Worm (Caenorhabditis elegans) whole organism, L1 larva: ENCODE data around the gene Y70G10A.4.

Experiments used
- C04F5.9 ChIP-seq: sonication (generic microtip); optimal IDR thresholded peaks from 2 replicates; lab custom pipeline; 2016; ENCODE audit warnings: missing genetic modification characterization, missing compliant biosample characterization
- C16A3.4 ChIP-seq: fragments of 150-350 bp; optimal IDR thresholded peaks from 2 replicates; lab custom pipeline; 2014; ENCODE audit warnings: missing biosample characterization, missing genetic modification characterization
- F16B12.6 ChIP-seq: fragments of 150-350 bp; optimal IDR thresholded peaks from 2 replicates; lab custom pipeline; 2014; ENCODE audit warnings: missing biosample characterization, missing genetic modification characterization
- aha-1 ChIP-seq: fragments of 150-350 bp; optimal IDR thresholded peaks from 2 replicates; lab custom pipeline; 2014; ENCODE audit warnings: missing biosample characterization, missing genetic modification characterization
- ama-1 ChIP-seq: fragments of 150-350 bp; optimal IDR thresholded peaks from 2 replicates; lab custom pipeline; 2014
- blmp-1 ChIP-seq: fragments of 150-350 bp; optimal IDR thresholded peaks from 2 replicates; lab custom pipeline; 2014; ENCODE audit warnings: missing biosample characterization, missing genetic modification characterization
- ceh-82 ChIP-seq, 3 experiments: fragments of 150-350 bp in 1 of 3; sonication (generic microtip) in 2 of 3; optimal IDR thresholded peaks; 2 replicates each; lab custom pipeline; 2014 to 2017; ENCODE audit warnings: missing biosample characterization in 3 of 3, missing genetic modification characterization in 3 of 3
- efl-3 ChIP-seq: fragments of 200-800 bp; sonication (Bioruptor generic); optimal IDR thresholded peaks from 2 replicates; lab custom pipeline; 2018; ENCODE audit warnings: mild to moderate bottlenecking, missing genetic modification characterization, missing compliant biosample characterization
- egl-13 ChIP-seq: sonication (generic microtip); optimal IDR thresholded peaks from 2 replicates; lab custom pipeline; 2016; ENCODE audit warnings: missing genotype, missing genetic modification reagents, missing genetic modification characterization, missing compliant biosample characterization
- egl-27 ChIP-seq, 2 experiments: fragments of 150-350 bp in 1 of 2; sonication (generic microtip); optimal IDR thresholded peaks; 3 replicates each; lab custom pipeline; 2017 to 2018; ENCODE audit warnings: missing biosample characterization in 2 of 2, missing genetic modification characterization in 2 of 2, missing genetic modification reagents in 2 of 2
- elt-3 ChIP-seq, 6 experiments: fragments of 150-350 bp in 1 of 6; sonication (generic microtip); optimal IDR thresholded peaks; 2 replicates each; lab custom pipeline; 2017 to 2018; ENCODE audit warnings: missing biosample characterization in 6 of 6, missing genetic modification characterization in 6 of 6, inconsistent platforms in 1 of 6
- ets-5 ChIP-seq: fragments of 200-800 bp; sonication (Bioruptor generic); IDR thresholded peaks from 2 replicates; pipeline ENCODE4 v1.3.6; 2022; ENCODE audit warnings: missing genetic modification characterization, missing compliant biosample characterization
- fkh-10 ChIP-seq: sonication (generic microtip); optimal IDR thresholded peaks from 2 replicates; lab custom pipeline; 2017; ENCODE audit warnings: missing biosample characterization, missing genetic modification reagents, missing genetic modification characterization
- fkh-8 ChIP-seq: sonication (generic microtip); optimal IDR thresholded peaks from 2 replicates; lab custom pipeline; 2016; ENCODE audit warnings: mild to moderate bottlenecking, missing genetic modification characterization, missing compliant biosample characterization
- fos-1 ChIP-seq: fragments of 150-350 bp; optimal IDR thresholded peaks from 2 replicates; lab custom pipeline; 2014; ENCODE audit warnings: missing biosample characterization, missing genetic modification characterization
- hlh-4 ChIP-seq: sonication (generic microtip); optimal IDR thresholded peaks from 2 replicates; lab custom pipeline; 2016; ENCODE audit warnings: mild to moderate bottlenecking, missing genetic modification characterization, missing compliant biosample characterization
- hpl-2 ChIP-seq: fragments of 150-350 bp; optimal IDR thresholded peaks from 2 replicates; lab custom pipeline; 2014; ENCODE audit warnings: missing biosample characterization, missing genetic modification reagents, missing genetic modification characterization
- lin-14 ChIP-seq: fragments of 200-800 bp; sonication (Bioruptor generic); optimal IDR thresholded peaks from 2 replicates; lab custom pipeline; 2018; ENCODE audit warnings: mild to moderate bottlenecking, missing genetic modification characterization, moderate library complexity, missing compliant biosample characterization
- lin-35 ChIP-seq, 2 experiments: fragments of 150-350 bp; optimal IDR thresholded peaks; 2 replicates each; lab custom pipeline; 2014; ENCODE audit warnings: missing biosample characterization in 2 of 2, missing genetic modification characterization in 2 of 2, missing genetic modification reagents in 2 of 2
- lir-3 ChIP-seq: sonication (generic microtip); optimal IDR thresholded peaks from 2 replicates; lab custom pipeline; 2016; ENCODE audit warnings: mild to moderate bottlenecking, missing genetic modification characterization, moderate library complexity, missing compliant biosample characterization; ENCODE audit not compliant: poor library complexity
- mab-9 ChIP-seq: fragments of 200-800 bp; sonication (Bioruptor generic); IDR thresholded peaks from 2 replicates; pipeline ENCODE4 v1.3.6; 2022; ENCODE audit warnings: missing genetic modification reagents, missing genetic modification characterization, missing compliant biosample characterization
- nhr-11 ChIP-seq: fragments of 150-350 bp; optimal IDR thresholded peaks from 2 replicates; lab custom pipeline; 2014; ENCODE audit warnings: missing biosample characterization, missing genetic modification characterization
- nhr-20 ChIP-seq: sonication (generic microtip); optimal IDR thresholded peaks from 2 replicates; lab custom pipeline; 2016; ENCODE audit warnings: mild to moderate bottlenecking, missing genetic modification characterization, missing compliant biosample characterization
- nhr-28 ChIP-seq: fragments of 150-350 bp; optimal IDR thresholded peaks from 2 replicates; lab custom pipeline; 2014; ENCODE audit warnings: missing biosample characterization, missing genetic modification characterization
- nhr-71 ChIP-seq: sonication (generic microtip); optimal IDR thresholded peaks from 2 replicates; lab custom pipeline; 2016; ENCODE audit warnings: mild to moderate bottlenecking, missing genetic modification characterization, moderate library complexity, missing compliant biosample characterization
- nhr-77 ChIP-seq: fragments of 150-350 bp; optimal IDR thresholded peaks from 2 replicates; lab custom pipeline; 2014; ENCODE audit warnings: missing biosample characterization, missing genetic modification characterization
- nhr-84 ChIP-seq: sonication (generic microtip); optimal IDR thresholded peaks from 2 replicates; lab custom pipeline; 2017; ENCODE audit warnings: missing biosample characterization, missing genetic modification characterization
- nhr-85 ChIP-seq: sonication (generic microtip); peaks from one replicate; lab custom pipeline; 2016; ENCODE audit warnings: missing genetic modification characterization, inconsistent platforms, missing compliant biosample characterization
- nhr-90 ChIP-seq: sonication (generic microtip); optimal IDR thresholded peaks from 2 replicates; lab custom pipeline; 2016; ENCODE audit warnings: mild to moderate bottlenecking, missing genetic modification characterization, missing compliant biosample characterization; ENCODE audit not compliant: poor library complexity
- pag-3 ChIP-seq: sonication (generic microtip); optimal IDR thresholded peaks from 2 replicates; lab custom pipeline; 2017; ENCODE audit warnings: missing genetic modification characterization, mild to moderate bottlenecking, missing compliant biosample characterization, antibody characterized with exemption, borderline replicate concordance; ENCODE audit not compliant: insufficient read depth
- pax-3 ChIP-seq: fragments of 200-800 bp; sonication (Bioruptor generic); optimal IDR thresholded peaks from 2 replicates; lab custom pipeline; 2018; ENCODE audit warnings: mild to moderate bottlenecking, missing genetic modification characterization, moderate library complexity, missing compliant biosample characterization
- rnt-1 ChIP-seq: sonication (generic microtip); optimal IDR thresholded peaks from 2 replicates; lab custom pipeline; 2016; ENCODE audit warnings: mild to moderate bottlenecking, missing genetic modification characterization, moderate library complexity, missing compliant biosample characterization
- snpc-4 ChIP-seq: fragments of 150-350 bp; optimal IDR thresholded peaks from 2 replicates; lab custom pipeline; 2014; ENCODE audit warnings: missing biosample characterization, missing genetic modification characterization
- snu-23 ChIP-seq: sonication (generic microtip); optimal IDR thresholded peaks from 2 replicates; lab custom pipeline; 2016; ENCODE audit warnings: missing genetic modification characterization, missing compliant biosample characterization
- sox-4 ChIP-seq: sonication (generic microtip); optimal IDR thresholded peaks from 2 replicates; lab custom pipeline; 2016; ENCODE audit warnings: missing genetic modification characterization, missing compliant biosample characterization
- sup-37 ChIP-seq: fragments of 200-800 bp; sonication (Bioruptor generic); optimal IDR thresholded peaks from 2 replicates; lab custom pipeline; 2018; ENCODE audit warnings: mild to moderate bottlenecking, missing genetic modification characterization, missing compliant biosample characterization
- tbx-2 ChIP-seq: sonication (generic microtip); optimal IDR thresholded peaks from 2 replicates; lab custom pipeline; 2016; ENCODE audit warnings: missing genetic modification characterization, missing compliant biosample characterization
- unc-130 ChIP-seq: fragments of 150-350 bp; optimal IDR thresholded peaks from 2 replicates; lab custom pipeline; 2017; ENCODE audit warnings: missing biosample characterization, missing genetic modification characterization, inconsistent platforms
- unc-98 ChIP-seq: fragments of 200-800 bp; sonication (Bioruptor generic); IDR thresholded peaks from 2 replicates; pipeline ENCODE4 v1.3.6; 2022; ENCODE audit warnings: missing genetic modification characterization, missing compliant biosample characterization
- zag-1 ChIP-seq: fragments of 150-350 bp; optimal IDR thresholded peaks from 2 replicates; lab custom pipeline; 2014; ENCODE audit warnings: missing biosample characterization, missing genetic modification characterization
- ztf-11 ChIP-seq, 2 experiments: sonication (generic microtip); optimal IDR thresholded peaks; 2 replicates each; lab custom pipeline; 2016 to 2017; ENCODE audit warnings: missing genetic modification characterization in 2 of 2, missing biosample characterization in 1 of 2, missing compliant biosample characterization in 1 of 2
- ztf-4 ChIP-seq: fragments of 150-350 bp; optimal IDR thresholded peaks from 2 replicates; lab custom pipeline; 2014; ENCODE audit warnings: missing biosample characterization, missing genetic modification characterization

Y70G10A.4 gene

ce11 chrIII:10236291-10236871 is 14.4 kb downstream of the Y70G10A.4 start (continued):
- no peak for TF ChIP-seq mab-9 (GFP tag; lab: Robert Waterston, UW)
- no peak for TF ChIP-seq C16A3.4 (tag; lab: Kevin White, UChicago)
- no peak for TF ChIP-seq ets-5 (GFP tag; lab: Robert Waterston, UW)
- no peak for TF ChIP-seq nhr-84 (tag; lab: Kevin White, UChicago)
- no peak for TF ChIP-seq unc-130
- TF ChIP-seq nhr-20 (tag; lab: Kevin White, UChicago): peak; percentile 27
- no peak for TF ChIP-seq nhr-28 (tag; lab: Kevin White, UChicago)
- no peak for TF ChIP-seq egl-27 (tag; optimal IDR thresholded peaks at IDR 0.05; lab: Kevin White, UChicago)
- TF ChIP-seq snpc-4: no peak
- TF ChIP-seq rnt-1 (tag; lab: Kevin White, UChicago): no peak
- TF ChIP-seq fos-1 (tag; lab: Kevin White, UChicago): no peak
- peak; percentile 52 for TF ChIP-seq nhr-85 (tag; lab: Kevin White, UChicago)
- TF ChIP-seq nhr-90: peak; percentile 27
- TF ChIP-seq fkh-8 (tag; lab: Kevin White, UChicago): no peak
- no peak for TF ChIP-seq ztf-4 (tag; lab: Kevin White, UChicago)
- TF ChIP-seq sup-37 (GFP tag; lab: Kevin White, UChicago): no peak
- no peak for TF ChIP-seq F16B12.6 (tag; lab: Kevin White, UChicago)
- TF ChIP-seq ceh-82 (tag; optimal IDR thresholded peaks at IDR 0.05; lab: Kevin White, UChicago): no peak
- no peak for TF ChIP-seq C04F5.9 (tag; lab: Kevin White, UChicago)
- TF ChIP-seq ama-1 (lab: Kevin White, UChicago): no peak
- TF ChIP-seq lir-3 (tag; lab: Kevin White, UChicago): no peak
- no peak for TF ChIP-seq zag-1 (tag; lab: Kevin White, UChicago)
- no peak for TF ChIP-seq fkh-10 (GFP tag; lab: Kevin White, UChicago)
- TF ChIP-seq unc-98 (GFP tag; lab: Robert Waterston, UW): no peak
- peak in 2 of 6 experiments; percentile 19 to 79 for TF ChIP-seq elt-3 (tag; optimal IDR thresholded peaks at IDR 0.05; lab: Kevin White, UChicago)
- no peak for TF ChIP-seq hlh-4
- no peak for TF ChIP-seq pax-3
- no peak for TF ChIP-seq nhr-11 (tag; lab: Kevin White, UChicago)
- no peak for TF ChIP-seq sox-4 (tag; lab: Kevin White, UChicago)
- no peak for TF ChIP-seq efl-3 (GFP tag; lab: Kevin White, UChicago)
- TF ChIP-seq aha-1 (tag; lab: Kevin White, UChicago): no peak
- TF ChIP-seq hpl-2 (GFP tag; lab: Kevin White, UChicago): no peak
- TF ChIP-seq egl-13 (tag; lab: Kevin White, UChicago): no peak
- TF ChIP-seq pag-3 (tag; lab: Kevin White, UChicago): no peak

ce11 chrIII:10238448-10239154 is 16.6 kb downstream of the Y70G10A.4 start, which contains the start of gene Y70G10A.3:
Gene Y70G10A.3, plus strand, starts transcription at chrIII:10239104.
- TF ChIP-seq nhr-20 (tag; lab: Kevin White, UChicago) (peak; percentile 9), blmp-1 (tag; lab: Kevin White, UChicago) (peak; percentile 92), nhr-71 (tag; lab: Kevin White, UChicago) (peak; percentile 10), tbx-2 (tag; lab: Kevin White, UChicago) (no peak), pax-3 (no peak), snu-23 (GFP tag; lab: Kevin White, UChicago) (peak; percentile 26), ztf-11 (tag; optimal IDR thresholded peaks at IDR 0.05; lab: Kevin White, UChicago) (no peak), zag-1 (tag; lab: Kevin White, UChicago) (no peak), nhr-85 (tag; lab: Kevin White, UChicago) (peak; percentile 71), lin-35 (GFP tag; optimal IDR thresholded peaks at IDR 0.05; lab: Kevin White, UChicago) (peak in 1 of 2 experiments; percentile 5), elt-3 (tag; optimal IDR thresholded peaks at IDR 0.05; lab: Kevin White, UChicago) (peak in 1 of 6 experiments; percentile 78), lin-14 (peak; percentile 16), nhr-77 (tag; lab: Kevin White, UChicago) (no peak)
